Fruit fly (Drosophila melanogaster) whole organism, adult: ENCODE data around the gene CG14073.

Experiments
- CG14711 ChIP-seq: fragments of 200-800 bp; sonication (Bioruptor generic); optimal IDR thresholded peaks from 2 replicates; lab custom pipeline; 2018; ENCODE audit warnings: missing biosample characterization, mild to moderate bottlenecking, missing genetic modification characterization, moderate library complexity
- CG1620 ChIP-seq: fragments of 200-800 bp; sonication (Bioruptor generic); optimal IDR thresholded peaks from 2 replicates; lab custom pipeline; 2016; ENCODE audit warnings: missing biosample characterization, missing genetic modification characterization

DNA sequence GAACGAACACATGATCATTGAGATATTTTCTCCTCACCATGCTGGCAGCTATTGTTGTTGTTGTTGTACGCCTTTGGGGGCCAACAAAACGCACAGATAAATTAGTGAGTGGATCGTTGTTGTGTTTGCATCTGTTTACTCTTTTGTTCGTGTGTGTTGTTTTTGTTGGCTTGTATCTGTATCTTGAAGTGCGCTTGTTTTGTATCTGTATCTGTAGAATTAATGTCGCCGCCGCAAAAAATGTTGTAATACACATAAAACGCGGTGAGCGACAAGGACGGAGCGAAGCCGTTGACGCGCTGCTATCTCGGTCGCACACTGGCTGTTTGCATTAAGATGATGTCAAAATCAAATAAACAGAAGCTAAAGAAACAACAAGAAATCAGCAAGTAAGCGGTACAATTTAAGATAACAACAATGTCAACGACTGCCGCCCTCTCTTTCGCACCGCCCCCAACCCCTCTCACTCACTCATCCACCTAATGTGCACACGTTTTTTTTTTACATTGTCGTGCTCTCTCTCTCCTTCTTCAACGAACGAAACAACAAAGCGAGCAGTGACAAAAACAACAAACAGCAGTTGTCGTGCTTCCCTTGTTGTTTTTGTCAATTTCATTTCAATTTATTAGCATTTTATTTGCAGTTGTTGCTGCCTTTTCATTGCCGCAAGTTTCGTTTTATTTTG is 6.4 kb downstream of the CG14073 start:
- TF ChIP-seq CG1620 (GFP tag; lab: Kevin White, UChicago) (no peak), CG14711 (tag; lab: Kevin White, UChicago) (peak; percentile 40)
